Worm (Caenorhabditis elegans): Measurements from ENCODE around the gene ZK945.6.

The ZK945.6 gene

DNA sequence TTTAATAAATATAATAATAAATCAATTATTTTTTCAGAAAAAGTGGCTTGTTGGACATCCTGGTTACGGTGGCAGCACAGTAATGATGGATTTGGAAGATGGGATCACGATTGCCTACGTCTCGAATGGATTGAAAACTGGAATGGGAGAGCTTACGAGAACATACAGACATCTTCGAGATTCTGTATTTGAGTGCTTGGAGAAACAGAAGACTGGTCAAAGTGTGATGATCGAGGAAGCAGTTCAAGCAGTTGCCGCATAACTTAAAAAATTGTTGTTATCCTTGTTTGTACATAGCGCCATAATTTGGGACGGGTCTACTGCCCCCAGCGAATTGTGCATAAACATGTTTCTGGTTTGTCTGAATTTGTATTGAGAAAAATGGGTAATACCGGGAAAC lies 8.3 kb downstream of the ZK945.6 start (continued):
- TF ChIP-seq aptf-3 (GFP tag; IDR thresholded peaks at IDR 0.05) (no peak), pha-4 (tag; optimal IDR thresholded peaks at IDR 0.05) (no peak), attf-5 (GFP tag; optimal IDR thresholded peaks at IDR 0.05) (no peak), rcor-1 (GFP tag; IDR thresholded peaks at IDR 0.05) (no peak)

DNA sequence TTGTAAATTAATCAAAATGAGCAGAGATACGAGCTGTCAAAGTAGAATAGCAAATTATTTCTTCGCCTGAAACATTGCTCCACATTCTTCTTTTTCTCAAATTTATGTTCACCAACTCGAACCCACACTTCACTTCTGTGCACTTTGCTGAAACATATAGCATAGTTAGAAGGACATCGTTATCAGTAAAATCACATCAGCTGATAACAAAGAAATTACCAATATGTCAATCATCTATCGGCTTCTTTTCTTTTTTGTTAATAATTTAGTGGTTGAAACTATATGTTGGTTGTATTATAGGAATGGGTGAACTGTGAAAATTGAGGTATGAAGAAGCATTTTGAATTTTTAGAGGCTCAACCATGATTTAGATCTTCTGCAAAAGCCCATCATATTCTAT lies 11.5 kb downstream of the ZK945.6 start:
- TF ChIP-seq nhr-80 (tag; optimal IDR thresholded peaks at IDR 0.05) (peak; percentile 68), Y79H2A.3 (GFP tag; conservative IDR thresholded peaks at IDR 0.05) (no peak), unc-62 (GFP tag; optimal IDR thresholded peaks at IDR 0.05) (peak; percentile 73)

DNA sequence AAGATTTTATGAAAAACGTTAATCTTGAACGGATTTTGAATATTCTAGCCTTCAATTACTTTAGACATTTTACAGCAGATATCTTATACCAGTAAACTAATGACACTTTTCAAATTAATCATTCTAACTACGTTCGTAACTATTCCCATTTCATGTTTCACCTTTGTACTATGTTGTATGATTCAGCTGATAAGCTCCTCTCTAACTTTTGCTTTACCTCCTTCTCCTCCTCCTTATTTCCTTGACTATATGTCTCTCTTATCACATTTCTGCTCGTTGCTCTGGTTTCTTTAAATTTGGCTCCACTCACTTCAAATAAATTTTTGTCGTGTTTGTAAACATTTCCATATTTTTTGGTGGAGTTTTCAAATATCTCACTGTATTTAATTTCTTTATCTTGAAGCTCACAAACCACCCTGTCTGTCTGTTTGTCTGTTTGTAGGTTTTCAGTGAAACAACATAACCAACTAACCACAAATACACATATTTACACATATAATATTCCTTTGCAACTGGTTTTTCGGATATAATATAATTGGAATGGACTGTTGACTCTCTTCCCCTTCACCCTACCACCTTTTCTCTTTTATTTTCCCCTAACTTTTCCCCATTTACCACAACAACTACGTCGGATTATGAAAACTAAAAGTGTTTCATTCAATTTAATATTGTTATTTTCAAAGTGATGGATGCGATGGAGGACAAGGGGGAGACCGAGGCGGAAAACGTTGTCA lies 12.4 kb downstream of the ZK945.6 start, which contains the start of gene lact-2:
TSS of gene lact-2 (plus strand) at position 684 of the 734 bp plus-strand sequence.
- TF ChIP-seq unc-62 (GFP tag; optimal IDR thresholded peaks at IDR 0.05) (no peak), nhr-80 (tag; optimal IDR thresholded peaks at IDR 0.05) (peak; percentile 78)

DNA sequence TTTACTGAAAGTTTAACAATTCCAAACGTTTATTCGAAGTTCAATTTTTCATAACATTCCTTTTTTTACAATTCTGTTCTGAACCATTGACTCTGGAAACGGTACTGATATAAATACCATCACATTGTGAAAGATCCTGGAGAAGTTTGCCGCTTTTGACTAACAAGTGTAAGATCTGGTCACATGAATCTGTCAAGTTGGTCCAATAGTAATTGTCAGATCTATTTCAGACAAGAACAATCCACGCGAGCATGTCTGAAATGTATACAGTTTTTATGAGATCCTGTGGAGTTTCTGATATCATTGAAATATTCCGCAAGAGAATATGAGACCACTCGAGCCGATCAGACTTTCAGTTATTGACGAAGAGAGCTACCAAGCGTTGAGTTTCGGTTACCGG lies 13.7 kb downstream of the ZK945.6 start:
- TF ChIP-seq ceh-27 (GFP tag; optimal IDR thresholded peaks at IDR 0.05) (no peak), Y95B8A.8 (GFP tag; IDR thresholded peaks at IDR 0.05) (no peak), B0019.2 (GFP tag; conservative IDR thresholded peaks at IDR 0.05) (no peak), ztf-3 (GFP tag; optimal IDR thresholded peaks at IDR 0.05) (no peak), ceh-58 (GFP tag; IDR thresholded peaks at IDR 0.05) (no peak), C17E4.6 (GFP tag; IDR thresholded peaks at IDR 0.05) (no peak), athp-1 (tag; optimal IDR thresholded peaks at IDR 0.05) (no peak), rpc-1 (optimal IDR thresholded peaks at IDR 0.05) (no peak), rpc-1 (tag; optimal IDR thresholded peaks at IDR 0.05) (no peak), ztf-28 (GFP tag; IDR thresholded peaks at IDR 0.05) (no peak), F55B11.4 (tag; optimal IDR thresholded peaks at IDR 0.05; ENCODE audit: borderline replicate concordance, insufficient read depth) (no peak), Y79H2A.3 (GFP tag; conservative IDR thresholded peaks at IDR 0.05) (no peak), hrde-1 (tag; optimal IDR thresholded peaks at IDR 0.05; ENCODE audit: borderline replicate concordance) (no peak), K12H6.12 (tag; optimal IDR thresholded peaks at IDR 0.05) (no peak), ZK185.1 (tag; optimal IDR thresholded peaks at IDR 0.05; ENCODE audit: poor library complexity, severe bottlenecking) (no peak)

DNA sequence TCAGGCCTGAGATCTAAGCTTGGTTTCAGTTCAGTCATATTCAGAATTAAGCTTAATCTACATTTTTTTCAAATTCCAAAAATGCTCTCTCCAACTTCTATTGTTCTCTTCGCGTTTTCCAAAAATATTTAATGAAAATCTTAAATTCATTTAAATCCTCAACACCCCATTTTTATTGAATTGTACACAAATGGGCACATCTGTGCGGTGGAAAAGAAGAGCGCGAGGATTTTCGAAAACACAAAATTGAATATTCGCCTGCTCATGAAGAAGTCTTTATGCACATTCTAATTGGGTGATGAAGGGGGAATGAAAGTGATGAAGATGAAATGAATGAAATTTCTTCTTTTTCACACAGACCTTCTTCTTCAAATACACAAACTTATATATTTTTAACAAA lies 22.3 kb downstream of the ZK945.6 start:
- TF ChIP-seq let-607 (tag; optimal IDR thresholded peaks at IDR 0.05) (no peak), hsf-1 (GFP tag; IDR thresholded peaks at IDR 0.05) (0 out of 2 replicates have a peak, but pooled peaks have one; percentile 12)

DNA sequence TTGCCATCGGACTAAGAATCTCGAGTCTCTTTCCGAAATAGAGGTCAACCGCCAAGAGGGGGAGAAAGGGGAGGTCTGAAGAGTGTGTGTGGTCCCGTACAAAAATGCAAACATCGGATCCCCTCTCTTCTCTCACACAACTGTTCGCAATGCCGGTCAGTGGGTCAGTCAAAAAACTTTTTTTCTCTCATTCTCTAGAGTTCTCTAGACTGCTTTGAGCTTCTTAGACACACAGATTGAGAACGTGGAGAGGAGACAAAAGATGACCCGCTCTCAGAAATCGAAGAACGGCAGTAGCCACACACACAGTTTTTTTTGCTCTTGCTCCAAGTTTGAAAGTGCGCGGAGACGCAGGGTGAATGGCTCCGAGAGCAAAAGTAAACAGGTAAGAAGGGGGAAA lies 31.0 kb downstream of the ZK945.6 start:
- TF ChIP-seq mel-28 (tag; optimal IDR thresholded peaks at IDR 0.05; ENCODE audit: borderline replicate concordance) (no peak), nhr-80 (tag; optimal IDR thresholded peaks at IDR 0.05) (no peak), F10E7.11 (tag; optimal IDR thresholded peaks at IDR 0.05) (no peak), lsl-1 (GFP tag; optimal IDR thresholded peaks at IDR 0.05) (no peak), chd-7 (tag; optimal IDR thresholded peaks at IDR 0.05) (no peak), dox-1 (GFP tag; IDR thresholded peaks at IDR 0.05) (no peak), F23B12.7 (tag; optimal IDR thresholded peaks at IDR 0.05; ENCODE audit: insufficient read depth) (no peak), B0336.3 (GFP tag; IDR thresholded peaks at IDR 0.05) (no peak), zim-3 (tag; optimal IDR thresholded peaks at IDR 0.05) (no peak)

All from whole organism, young adult.